Worm (Caenorhabditis elegans): ENCODE measurements around the gene srh-33.

Gene srh-33

ce11 chrV:464800-465199 is 21.7 kb upstream of the srh-33 start, which contains the start of gene nhr-201:
TSS of gene nhr-201 (plus strand) at chrV:464828.
- no peak for TF ChIP-seq W03F9.2 (tag; optimal IDR thresholded peaks at IDR 0.05)
- no peak for TF ChIP-seq him-1 (tag; optimal IDR thresholded peaks at IDR 0.05)
- TF ChIP-seq dao-5 (tag; optimal IDR thresholded peaks at IDR 0.05): no peak

ce11 chrV:462263-462662 is 19.2 kb upstream of the srh-33 start, which contains the start of gene nhr-202:
TSS of gene nhr-202 (plus strand) at chrV:462588.
- TF ChIP-seq dao-5 (tag; optimal IDR thresholded peaks at IDR 0.05) (no peak), W03F9.2 (tag; optimal IDR thresholded peaks at IDR 0.05) (no peak), him-1 (tag; optimal IDR thresholded peaks at IDR 0.05) (no peak)

ce11 chrV:459464-459863 is 16.4 kb upstream of the srh-33 start, which contains the start of gene nhr-203:
TSS of gene nhr-203 (plus strand) at chrV:459795.
- TF ChIP-seq him-1 (tag; optimal IDR thresholded peaks at IDR 0.05): no peak
- no peak for TF ChIP-seq dao-5 (tag; optimal IDR thresholded peaks at IDR 0.05)
- no peak for TF ChIP-seq W03F9.2 (tag; optimal IDR thresholded peaks at IDR 0.05)

- no peak for TF ChIP-seq him-1 (tag; optimal IDR thresholded peaks at IDR 0.05)
- no peak for TF ChIP-seq W03F9.2 (tag; optimal IDR thresholded peaks at IDR 0.05)
- TF ChIP-seq dao-5 (tag; optimal IDR thresholded peaks at IDR 0.05): no peak
Observed at ce11 chrV:457839-458238, 14.7 kb upstream of the srh-33 start.

ce11 chrV:453569-453968 is 10.5 kb upstream of the srh-33 start, which contains the start of gene nhr-98:
TSS of gene nhr-98 (plus strand) at chrV:453869.
- TF ChIP-seq W03F9.2 (tag; optimal IDR thresholded peaks at IDR 0.05) (no peak), dao-5 (tag; optimal IDR thresholded peaks at IDR 0.05) (no peak), him-1 (tag; optimal IDR thresholded peaks at IDR 0.05) (no peak)

ce11 chrV:450757-451501 is 7.8 kb upstream of the srh-33 start, which contains the start of gene nhr-123:
TSS of gene nhr-123 (plus strand) at chrV:451451.
- TF ChIP-seq W03F9.2 (tag; optimal IDR thresholded peaks at IDR 0.05) (no peak), dao-5 (tag; optimal IDR thresholded peaks at IDR 0.05) (no peak), him-1 (tag; optimal IDR thresholded peaks at IDR 0.05) (no peak)

- TF ChIP-seq him-1 (tag; optimal IDR thresholded peaks at IDR 0.05): no peak
- no peak for TF ChIP-seq W03F9.2 (tag; optimal IDR thresholded peaks at IDR 0.05)
Observed at ce11 chrV:449685-450084, 6.6 kb upstream of the srh-33 start, which contains the start of gene M02H5.8. TSS of gene M02H5.8 (plus strand) at chrV:449981.

- TF ChIP-seq W03F9.2 (tag; optimal IDR thresholded peaks at IDR 0.05): no peak
- TF ChIP-seq him-1 (tag; optimal IDR thresholded peaks at IDR 0.05): no peak
- TF ChIP-seq dao-5 (tag; optimal IDR thresholded peaks at IDR 0.05): no peak
Observed at ce11 chrV:449130-449529, 6.0 kb upstream of the srh-33 start, which contains the start of gene srh-35. TSS of gene srh-35 (minus strand) at chrV:449230.

- TF ChIP-seq dao-5 (tag; optimal IDR thresholded peaks at IDR 0.05) (no peak), W03F9.2 (tag; optimal IDR thresholded peaks at IDR 0.05) (no peak), him-1 (tag; optimal IDR thresholded peaks at IDR 0.05) (no peak)
Observed at ce11 chrV:446988-447387, 3.9 kb upstream of the srh-33 start.

ce11 chrV:446574-446973 is 3.5 kb upstream of the srh-33 start, which contains the start of gene srh-34:
TSS of gene srh-34 (minus strand) at chrV:446674.
- TF ChIP-seq dao-5 (tag; optimal IDR thresholded peaks at IDR 0.05) (no peak), W03F9.2 (tag; optimal IDR thresholded peaks at IDR 0.05) (no peak), him-1 (tag; optimal IDR thresholded peaks at IDR 0.05) (no peak)

- TF ChIP-seq dao-5 (tag; optimal IDR thresholded peaks at IDR 0.05) (no peak), him-1 (tag; optimal IDR thresholded peaks at IDR 0.05) (no peak), W03F9.2 (tag; optimal IDR thresholded peaks at IDR 0.05) (no peak)
Observed at ce11 chrV:440923-441322, 2.2 kb downstream of the srh-33 start, which contains the start of gene B0554.7. TSS of gene B0554.7 (minus strand) at chrV:441023.

ce11 chrV:439183-439749 is 3.8 kb downstream of the srh-33 start:
- TF ChIP-seq him-1 (tag; optimal IDR thresholded peaks at IDR 0.05) (no peak), dao-5 (tag; optimal IDR thresholded peaks at IDR 0.05) (no peak), W03F9.2 (tag; optimal IDR thresholded peaks at IDR 0.05) (no peak)

- no peak for TF ChIP-seq dao-5 (tag; optimal IDR thresholded peaks at IDR 0.05)
- TF ChIP-seq him-1 (tag; optimal IDR thresholded peaks at IDR 0.05): no peak
- TF ChIP-seq W03F9.2 (tag; optimal IDR thresholded peaks at IDR 0.05): no peak
Observed at ce11 chrV:438094-438493, 5.0 kb downstream of the srh-33 start, which contains the start of gene B0554.1. TSS of gene B0554.1 (plus strand) at chrV:438394.

- TF ChIP-seq W03F9.2 (tag; optimal IDR thresholded peaks at IDR 0.05) (no peak), dao-5 (tag; optimal IDR thresholded peaks at IDR 0.05) (no peak), him-1 (tag; optimal IDR thresholded peaks at IDR 0.05) (no peak)
Observed at ce11 chrV:433898-434297, 9.2 kb downstream of the srh-33 start, which contains the start of gene B0554.2. TSS of gene B0554.2 (plus strand) at chrV:434198.

Data from whole organism, L4/young adult.